Worm (Caenorhabditis elegans) whole organism, L1 larva: ENCODE data around the gene dsl-7.

Experiments
- C04F5.9 ChIP-seq: sonication (generic microtip); optimal IDR thresholded peaks from 2 replicates; lab custom pipeline; 2016; ENCODE audit warnings: missing genetic modification characterization, missing compliant biosample characterization
- F16B12.6 ChIP-seq: fragments of 150-350 bp; optimal IDR thresholded peaks from 2 replicates; lab custom pipeline; 2014; ENCODE audit warnings: missing biosample characterization, missing genetic modification characterization
- aha-1 ChIP-seq: fragments of 150-350 bp; optimal IDR thresholded peaks from 2 replicates; lab custom pipeline; 2014; ENCODE audit warnings: missing biosample characterization, missing genetic modification characterization
- blmp-1 ChIP-seq: fragments of 150-350 bp; optimal IDR thresholded peaks from 2 replicates; lab custom pipeline; 2014; ENCODE audit warnings: missing biosample characterization, missing genetic modification characterization
- fos-1 ChIP-seq: fragments of 150-350 bp; optimal IDR thresholded peaks from 2 replicates; lab custom pipeline; 2014; ENCODE audit warnings: missing biosample characterization, missing genetic modification characterization
- lsy-2 ChIP-seq, 2 experiments: fragments of 150-350 bp; optimal IDR thresholded peaks; 2 replicates each; lab custom pipeline; 2014; ENCODE audit warnings: missing biosample characterization in 2 of 2, missing genetic modification characterization in 2 of 2
- pqm-1 ChIP-seq: sonication (generic microtip); optimal IDR thresholded peaks from 3 replicates; lab custom pipeline; 2017; ENCODE audit warnings: missing biosample characterization, missing genetic modification characterization
- snu-23 ChIP-seq: sonication (generic microtip); optimal IDR thresholded peaks from 2 replicates; lab custom pipeline; 2016; ENCODE audit warnings: missing genetic modification characterization, missing compliant biosample characterization
- sptf-1 ChIP-seq: fragments of 150-350 bp; optimal IDR thresholded peaks from 2 replicates; lab custom pipeline; 2014; ENCODE audit warnings: missing biosample characterization, missing genetic modification characterization
- unc-86 ChIP-seq: sonication (generic microtip); optimal IDR thresholded peaks from 2 replicates; lab custom pipeline; 2016; ENCODE audit warnings: missing genetic modification characterization, missing compliant biosample characterization
- xbp-1 ChIP-seq: sonication (generic microtip); optimal IDR thresholded peaks from 2 replicates; lab custom pipeline; 2016; ENCODE audit warnings: missing genetic modification characterization, missing compliant biosample characterization

DNA sequence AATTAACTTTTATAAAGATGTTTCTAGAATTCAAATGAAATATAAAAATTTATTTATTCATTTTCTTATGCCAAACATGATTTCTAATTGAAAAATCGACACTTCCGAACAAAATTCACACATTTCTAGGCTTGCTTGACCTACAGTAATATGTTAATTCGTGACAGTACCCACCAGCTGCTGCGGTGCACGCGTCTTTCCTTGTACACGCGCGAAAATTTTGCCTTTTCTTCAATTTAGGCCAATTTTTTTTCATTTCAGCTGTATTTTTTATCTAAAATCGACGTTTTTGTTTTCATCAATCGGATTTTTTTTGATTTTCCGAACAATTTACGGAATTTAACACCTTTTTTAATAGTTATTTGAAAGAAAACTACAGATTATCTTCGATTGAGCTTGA is 7.1 kb downstream of the dsl-7 start:
- TF ChIP-seq C04F5.9 = no peak
- TF ChIP-seq lsy-2 (tag; optimal IDR thresholded peaks at IDR 0.05; lab: Kevin White, UChicago) = no peak
- no peak for TF ChIP-seq aha-1 (tag; lab: Kevin White, UChicago)
- TF ChIP-seq snu-23 (GFP tag; lab: Kevin White, UChicago) = no peak
- TF ChIP-seq F16B12.6 (tag; lab: Kevin White, UChicago) = no peak
- no peak for TF ChIP-seq fos-1
- TF ChIP-seq xbp-1 = no peak
- no peak for TF ChIP-seq pqm-1 (tag; lab: Kevin White, UChicago)
- no peak for TF ChIP-seq sptf-1 (tag; lab: Kevin White, UChicago)
- no peak for TF ChIP-seq blmp-1 (tag; lab: Kevin White, UChicago)
- no peak for TF ChIP-seq unc-86 (tag; lab: Kevin White, UChicago)
